Worm (Caenorhabditis elegans): ENCODE measurements around the gene K10D11.3.
A peak's percentile ranks its signal among the peaks of the same experiment; 100 is the strongest.

The K10D11.3 gene

DNA sequence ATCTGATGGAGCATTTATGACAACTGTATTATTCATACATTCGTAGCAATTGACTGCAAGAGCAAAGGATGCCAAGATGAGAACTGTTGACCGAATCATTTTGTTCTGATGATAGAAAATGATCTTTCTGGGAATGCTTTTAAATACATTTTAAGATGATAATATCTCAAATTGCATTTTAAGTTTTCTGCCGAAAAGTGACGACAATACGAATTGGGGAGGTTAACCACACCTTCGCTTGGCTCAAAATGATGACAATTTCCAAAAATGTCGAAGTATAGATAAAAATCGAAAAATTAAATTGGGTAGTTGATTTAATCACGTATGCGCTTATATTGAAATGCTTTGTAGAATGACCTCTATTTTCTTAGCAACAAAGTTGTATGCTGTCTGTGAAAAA is 44.7 kb downstream of the K10D11.3 start, which contains the start of gene dod-24:
Gene dod-24, minus strand, starts transcription at position 101 of the 400 bp plus-strand sequence.
- no peak for TF ChIP-seq pqm-1 (tag; optimal IDR thresholded peaks at IDR 0.05)
- TF ChIP-seq pag-3 (tag; optimal IDR thresholded peaks at IDR 0.05; ENCODE audit: borderline replicate concordance), result no peak
- TF ChIP-seq tbx-2 (tag; optimal IDR thresholded peaks at IDR 0.05), result no peak
- no peak for TF ChIP-seq F13H6.1 (tag; optimal IDR thresholded peaks at IDR 0.05)
- no peak for TF ChIP-seq pha-4 (tag; optimal IDR thresholded peaks at IDR 0.05)
- TF ChIP-seq K02D7.2 (tag; optimal IDR thresholded peaks at IDR 0.05), result no peak
- no peak for TF ChIP-seq fkh-10 (GFP tag; optimal IDR thresholded peaks at IDR 0.05)
- TF ChIP-seq lin-11 (tag; optimal IDR thresholded peaks at IDR 0.05), result no peak
- TF ChIP-seq gmeb-2 (tag; optimal IDR thresholded peaks at IDR 0.05), result no peak
- TF ChIP-seq ceh-18 (tag; optimal IDR thresholded peaks at IDR 0.05), result no peak
- TF ChIP-seq ceh-19 (GFP tag; optimal IDR thresholded peaks at IDR 0.05), result no peak
- no peak for TF ChIP-seq unc-42 (tag; optimal IDR thresholded peaks at IDR 0.05)
- no peak for TF ChIP-seq fkh-6 (tag; optimal IDR thresholded peaks at IDR 0.05)
- no peak for TF ChIP-seq rnt-1 (tag; optimal IDR thresholded peaks at IDR 0.05)
- no peak for TF ChIP-seq elt-2 (tag; optimal IDR thresholded peaks at IDR 0.05)
- no peak for TF ChIP-seq pha-2 (tag; optimal IDR thresholded peaks at IDR 0.05)

ce11 chrIV:12936221-12936776 is 49.6 kb downstream of the K10D11.3 start, which contains the start of the genes cld-1 and dod-21:
Gene cld-1, minus strand, starts transcription at chrIV:12936271.
Gene dod-21, plus strand, starts transcription at chrIV:12936738.
- no peak for TF ChIP-seq tbx-2 (tag; optimal IDR thresholded peaks at IDR 0.05)
- peak; percentile 70 for TF ChIP-seq elt-2 (tag; optimal IDR thresholded peaks at IDR 0.05)
